Fruit fly (Drosophila melanogaster) whole organism: ENCODE results near the gene dao.

Experiments
- CG8478 ChIP-seq: fragments of >200 bp; optimal IDR thresholded peaks from 2 replicates; lab custom pipeline; 2018; ENCODE audit warnings: inconsistent platforms
- Dll ChIP-seq: fragments of >200 bp; optimal IDR thresholded peaks from 2 replicates; lab custom pipeline; 2017
- EcR ChIP-seq, 2 experiments: fragments of >200 bp; optimal IDR thresholded peaks; 2 replicates each; lab custom pipeline; 2017; ENCODE audit warnings: missing biosample characterization in 2 of 2, missing genetic modification characterization in 2 of 2, missing genetic modification reagents in 2 of 2
- pan ChIP-seq: fragments of >200 bp; optimal IDR thresholded peaks from 2 replicates; lab custom pipeline; 2017
- psq ChIP-seq: fragments of >200 bp; optimal IDR thresholded peaks from 2 replicates; lab custom pipeline; 2017

DNA sequence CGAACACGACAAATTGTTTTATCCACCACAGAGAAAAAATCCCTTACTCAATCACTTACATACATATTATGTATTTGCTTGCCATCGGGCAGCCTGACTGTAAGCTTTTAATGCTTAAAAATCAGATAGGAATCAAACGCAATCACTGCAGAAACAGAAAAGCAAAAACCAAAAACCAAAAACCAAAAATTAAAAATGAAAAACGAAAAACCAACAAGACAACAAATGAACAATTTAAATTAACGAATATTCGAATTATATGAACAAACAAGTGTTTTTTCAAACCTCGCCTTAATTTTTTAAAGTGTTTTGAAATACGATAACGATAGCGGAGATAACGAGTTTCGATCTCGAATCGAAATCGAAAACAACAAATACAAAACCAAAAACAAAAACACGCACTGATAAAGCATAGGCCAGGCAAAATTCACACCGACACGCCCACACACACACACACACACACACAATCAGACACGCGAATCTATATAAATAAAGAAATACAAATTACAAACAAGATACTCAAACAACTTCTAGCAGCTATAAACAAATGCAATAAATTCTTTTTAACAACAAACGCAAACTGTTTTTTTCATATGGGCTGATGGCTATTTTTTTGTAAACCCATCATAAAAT lies 5.7 kb downstream of the dao start:
- TF ChIP-seq CG8478 (no peak), EcR (GFP tag; optimal IDR thresholded peaks at IDR 0.05; lab: Kevin White, UChicago) (no peak), psq (lab: Kevin White, UChicago) (no peak), pan (no peak), Dll (no peak)
